Worm (Caenorhabditis elegans): ENCODE results near the gene F21D12.3.

Gene F21D12.3

DNA sequence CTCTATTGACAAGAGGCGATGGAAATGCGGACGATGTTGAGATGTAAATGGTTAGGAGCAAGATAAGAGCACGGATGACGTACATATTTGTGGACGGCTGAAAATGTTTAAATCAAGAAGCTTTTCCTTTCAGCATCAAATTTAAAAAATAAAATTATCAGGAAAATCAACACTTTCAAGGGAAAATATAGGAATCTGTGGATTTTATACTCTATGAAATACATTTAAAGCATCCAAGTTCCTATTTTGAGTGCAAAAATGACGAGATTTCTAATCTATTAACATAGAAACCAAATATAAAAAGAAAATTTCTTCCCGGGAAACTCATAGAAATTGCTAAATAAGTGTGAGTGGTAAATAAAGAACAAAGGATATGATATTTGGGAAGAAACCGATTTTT is 9.7 kb downstream of the F21D12.3 start, which contains the start of gene F45E12.6:
Gene F45E12.6 (minus strand): TSS at position 101 of the 400 bp plus-strand sequence.
- TF ChIP-seq aly-2 (tag; optimal IDR thresholded peaks at IDR 0.05): no peak
- no peak for TF ChIP-seq dmd-6 (GFP tag; IDR thresholded peaks at IDR 0.05)
- no peak for TF ChIP-seq mdt-29 (GFP tag; IDR thresholded peaks at IDR 0.05)
- no peak for TF ChIP-seq R02D3.7 (tag; optimal IDR thresholded peaks at IDR 0.05)

DNA sequence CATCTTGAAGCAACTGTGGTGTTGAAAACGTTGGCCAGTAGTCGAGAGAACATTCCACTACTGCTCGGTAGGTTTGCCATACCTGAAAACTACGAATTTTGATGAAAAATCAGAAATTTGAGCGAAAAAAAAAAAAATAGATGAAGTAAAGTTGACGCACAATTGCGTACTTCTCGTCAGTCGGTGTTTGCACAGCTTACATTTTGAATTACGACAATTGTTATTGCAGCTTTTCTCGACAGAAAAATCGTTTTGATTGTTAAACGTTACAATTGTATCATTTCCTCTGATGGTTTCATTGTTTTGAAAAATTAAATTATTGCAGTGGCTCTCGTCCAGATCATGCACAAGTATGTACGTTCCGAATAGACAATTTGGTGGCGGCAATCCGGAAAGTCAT is 13.8 kb downstream of the F21D12.3 start, which contains the start of the genes F45E12.5 and cnep-1:
Gene F45E12.5 (minus strand): TSS at position 93 of the 400 bp plus-strand sequence.
Gene cnep-1 (plus strand): TSS at position 326 of the 400 bp plus-strand sequence.
- TF ChIP-seq aly-2 (tag; optimal IDR thresholded peaks at IDR 0.05) (no peak), lsy-2 (tag; optimal IDR thresholded peaks at IDR 0.05) (peak in 1 of 2 experiments; percentile 34), ceh-28 (tag; optimal IDR thresholded peaks at IDR 0.05) (no peak)

DNA sequence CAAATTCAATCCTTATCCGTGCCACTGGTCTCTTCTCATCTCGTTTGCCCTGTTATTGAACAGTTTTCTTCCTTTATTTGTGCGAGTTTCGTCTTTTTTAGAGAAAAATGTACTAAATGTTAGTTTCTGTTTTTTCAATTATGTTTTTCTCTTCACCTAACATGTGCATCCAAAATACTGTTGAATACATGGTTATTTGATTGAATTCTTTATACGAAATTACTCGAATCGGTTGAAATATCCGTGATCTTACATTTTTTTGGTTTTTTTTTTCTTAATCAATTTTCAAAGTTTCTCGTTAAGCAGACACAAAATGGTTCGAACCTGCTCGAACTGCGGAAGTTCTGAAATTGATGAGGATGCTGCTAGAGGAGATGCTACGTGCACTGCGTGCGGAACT is 18.3 kb downstream of the F21D12.3 start, which contains the start of gene brf-1:
Gene brf-1 (plus strand): TSS at position 301 of the 400 bp plus-strand sequence.
- TF ChIP-seq zag-1 (tag; optimal IDR thresholded peaks at IDR 0.05): no peak
- no peak for TF ChIP-seq saeg-2 (GFP tag; IDR thresholded peaks at IDR 0.05)
- no peak for TF ChIP-seq tra-1 (GFP tag; IDR thresholded peaks at IDR 0.05)
- no peak for TF ChIP-seq dmd-6 (GFP tag; IDR thresholded peaks at IDR 0.05)
- no peak for TF ChIP-seq ctbp-1 (GFP tag; IDR thresholded peaks at IDR 0.05)
- no peak for TF ChIP-seq nhr-48 (tag; optimal IDR thresholded peaks at IDR 0.05)
- no peak for TF ChIP-seq F26F4.8 (GFP tag; conservative IDR thresholded peaks at IDR 0.05)
- TF ChIP-seq ceh-20 (GFP tag; IDR thresholded peaks at IDR 0.05): no peak
- TF ChIP-seq ZK337.2 (GFP tag; IDR thresholded peaks at IDR 0.05): no peak
- TF ChIP-seq ztf-7 (tag; optimal IDR thresholded peaks at IDR 0.05): no peak
- no peak for TF ChIP-seq lim-7 (GFP tag; IDR thresholded peaks at IDR 0.05)
- no peak for TF ChIP-seq F10B5.3 (tag; optimal IDR thresholded peaks at IDR 0.05)
- TF ChIP-seq hlh-30 (tag; optimal IDR thresholded peaks at IDR 0.05; ENCODE audit: insufficient read depth): no peak
- TF ChIP-seq mxl-2 (GFP tag; conservative IDR thresholded peaks at IDR 0.05): no peak
- no peak for TF ChIP-seq hlh-11 (tag; optimal IDR thresholded peaks at IDR 0.05)
- no peak for TF ChIP-seq spr-3 (GFP tag; optimal IDR thresholded peaks at IDR 0.05)

DNA sequence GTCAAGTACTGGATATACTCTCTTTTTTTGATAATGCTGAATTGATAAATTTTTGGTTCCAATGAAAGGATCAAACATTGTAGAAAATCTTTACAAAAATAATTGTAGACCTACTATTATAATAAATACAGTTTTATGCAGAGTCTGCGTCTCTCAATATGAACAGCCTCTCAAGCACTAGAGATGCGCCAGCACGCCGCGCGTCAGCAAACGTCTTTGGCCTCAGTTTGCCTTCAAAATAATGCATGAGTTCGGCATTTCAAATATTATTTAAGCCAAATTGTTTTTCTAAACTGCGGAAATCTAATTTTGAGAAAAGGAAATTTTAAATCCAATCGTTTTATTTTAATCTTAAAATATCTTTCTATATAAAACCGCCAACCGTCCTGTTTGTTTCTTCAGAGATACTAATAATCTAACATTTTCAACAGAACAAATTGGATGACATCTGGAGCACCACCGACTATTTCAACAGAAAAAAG is 22.1 kb downstream of the F21D12.3 start, which contains the start of gene cul-4:
Gene cul-4 (plus strand): TSS at position 432 of the 482 bp plus-strand sequence.
- no peak for TF ChIP-seq arid-1 (GFP tag; conservative IDR thresholded peaks at IDR 0.05)
- peak; percentile 59 for TF ChIP-seq spr-1 (tag; optimal IDR thresholded peaks at IDR 0.05)
- peak; percentile 84 for TF ChIP-seq lin-38 (GFP tag; IDR thresholded peaks at IDR 0.05)
- no peak for TF ChIP-seq unc-62 (GFP tag; optimal IDR thresholded peaks at IDR 0.05 in 1 of 2)
- no peak for TF ChIP-seq unc-62 (tag; optimal IDR thresholded peaks at IDR 0.05)
- no peak for TF ChIP-seq Y75B8A.6 (GFP tag; IDR thresholded peaks at IDR 0.05)
- peak; percentile 23; the same call in 1 of the 2 replicates for TF ChIP-seq php-3 (GFP tag; IDR thresholded peaks at IDR 0.05)
- TF ChIP-seq ceh-32 (tag; optimal IDR thresholded peaks at IDR 0.05; ENCODE audit: poor library complexity): no peak
- TF ChIP-seq duxl-1 (tag; optimal IDR thresholded peaks at IDR 0.05; ENCODE audit: poor library complexity): peak; percentile 87
- TF ChIP-seq hlh-30 (tag; optimal IDR thresholded peaks at IDR 0.05; ENCODE audit: insufficient read depth): no peak
- no peak for TF ChIP-seq dmd-6 (GFP tag; IDR thresholded peaks at IDR 0.05)
- TF ChIP-seq ztf-7 (tag; optimal IDR thresholded peaks at IDR 0.05): no peak
- TF ChIP-seq F44E2.7 (GFP tag; IDR thresholded peaks at IDR 0.05): no peak
- no peak for TF ChIP-seq nhr-25 (tag; optimal IDR thresholded peaks at IDR 0.05; ENCODE audit: borderline replicate concordance, insufficient read depth)
- peak; percentile 90 for TF ChIP-seq F49E8.2 (tag; optimal IDR thresholded peaks at IDR 0.05; ENCODE audit: borderline replicate concordance)
- TF ChIP-seq nhr-48 (tag; optimal IDR thresholded peaks at IDR 0.05): no peak
- TF ChIP-seq nhr-10 (tag; optimal IDR thresholded peaks at IDR 0.05): no peak
- TF ChIP-seq daf-8 (GFP tag; IDR thresholded peaks at IDR 0.05): no peak
- TF ChIP-seq snpc-4 (tag; optimal IDR thresholded peaks at IDR 0.05): no peak
- TF ChIP-seq ctbp-1 (GFP tag; IDR thresholded peaks at IDR 0.05): no peak
- 0 out of 2 replicates have a peak, but pooled peaks have one; percentile 64 for TF ChIP-seq snpc-1.2 (GFP tag; IDR thresholded peaks at IDR 0.05)
- no peak for TF ChIP-seq zfp-2 (tag; optimal IDR thresholded peaks at IDR 0.05)
- no peak for TF ChIP-seq ceh-82 (tag; optimal IDR thresholded peaks at IDR 0.05)
- TF ChIP-seq saeg-2 (GFP tag; IDR thresholded peaks at IDR 0.05): no peak
- TF ChIP-seq dpl-1 (GFP tag; optimal IDR thresholded peaks at IDR 0.05): peak; percentile 78
- TF ChIP-seq ztf-11 (tag; optimal IDR thresholded peaks at IDR 0.05): no peak
- no peak for TF ChIP-seq set-16 (GFP tag; IDR thresholded peaks at IDR 0.05)
- no peak for TF ChIP-seq madf-5 (GFP tag; IDR thresholded peaks at IDR 0.05)
- TF ChIP-seq F26F4.8 (GFP tag; conservative IDR thresholded peaks at IDR 0.05): no peak
- no peak for TF ChIP-seq gei-8 (GFP tag; optimal IDR thresholded peaks at IDR 0.05)
